Fruit fly (Drosophila melanogaster): Measurements from ENCODE around the gene CG11178.

DNA sequence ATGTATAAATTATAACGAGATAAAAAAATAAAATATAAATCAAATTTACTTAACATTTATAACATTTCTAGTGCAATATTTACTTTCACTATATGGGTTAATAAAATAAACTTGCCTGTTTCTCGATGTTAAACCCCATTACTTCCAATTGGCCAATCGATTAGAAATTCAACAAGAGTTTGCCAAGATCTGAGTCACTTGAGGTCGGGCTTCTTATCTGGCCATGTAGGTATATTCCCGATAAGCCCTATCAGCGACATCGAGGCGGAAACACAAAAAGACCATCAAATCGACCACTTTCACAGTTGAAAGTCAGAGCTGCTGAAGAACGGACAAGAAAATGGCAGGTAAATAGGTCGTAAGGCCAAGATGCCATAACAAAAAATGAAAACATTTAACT is 44.1 kb upstream of the CG11178 start, which contains the start of gene CG32633:
- no peak for TF ChIP-seq CG7045 (GFP tag; optimal IDR thresholded peaks at IDR 0.05)
- no peak for TF ChIP-seq cic (GFP tag; optimal IDR thresholded peaks at IDR 0.05)
- no peak for TF ChIP-seq toe (GFP tag; optimal IDR thresholded peaks at IDR 0.05)
- TF ChIP-seq kay (GFP tag; ENCODE audit: borderline replicate concordance), result no peak
- no peak for TF ChIP-seq Hr96 (GFP tag; optimal IDR thresholded peaks at IDR 0.05)

Data from whole organism, adult.